Worm (Caenorhabditis elegans) whole organism, young adult: ENCODE data around the gene R148.5.

Source experiments
- B0261.1 ChIP-seq: sonication (generic microtip); optimal IDR thresholded peaks from 2 replicates; lab custom pipeline; 2016; ENCODE audit warnings: mild to moderate bottlenecking, missing genetic modification characterization, moderate library complexity, missing compliant biosample characterization
- C06A6.2 ChIP-seq: fragments of 200-800 bp; sonication (Bioruptor generic); conservative IDR thresholded peaks from 2 replicates; pipeline ENCODE4 v1.3.6; 2022; ENCODE audit warnings: missing genetic modification characterization, missing compliant biosample characterization
- C17E4.6 ChIP-seq: fragments of 200-800 bp; sonication (Bioruptor generic); IDR thresholded peaks from 2 replicates; pipeline ENCODE4 v1.3.6; 2022; ENCODE audit warnings: missing genetic modification reagents, missing genetic modification characterization, missing compliant biosample characterization
- F23B12.7 ChIP-seq: sonication (generic microtip); optimal IDR thresholded peaks from 2 replicates; lab custom pipeline; 2017; ENCODE audit warnings: missing genetic modification characterization, mild to moderate bottlenecking, missing compliant biosample characterization, antibody characterized with exemption, moderate library complexity; ENCODE audit not compliant: insufficient read depth
- F49E8.2 ChIP-seq: sonication (generic microtip); optimal IDR thresholded peaks from 3 replicates; lab custom pipeline; 2017; ENCODE audit warnings: missing genetic modification characterization, mild to moderate bottlenecking, missing compliant biosample characterization, antibody characterized with exemption, moderate library complexity; ENCODE audit not compliant: insufficient read depth
- K12H6.12 ChIP-seq: fragments of 200-800 bp; sonication (Bioruptor generic); optimal IDR thresholded peaks from 2 replicates; lab custom pipeline; 2018; ENCODE audit warnings: mild to moderate bottlenecking, missing genetic modification characterization, missing compliant biosample characterization
- T07F8.4 ChIP-seq: sonication (generic microtip); optimal IDR thresholded peaks from 2 replicates; lab custom pipeline; 2016; ENCODE audit warnings: mild to moderate bottlenecking, missing genetic modification characterization, moderate library complexity, missing compliant biosample characterization
- Y79H2A.3 ChIP-seq: fragments of 200-800 bp; sonication (Bioruptor generic); conservative IDR thresholded peaks from 2 replicates; pipeline ENCODE4 v1.3.6; 2022; ENCODE audit warnings: missing genetic modification reagents, missing genetic modification characterization, missing compliant biosample characterization
- Y95B8A.8 ChIP-seq: fragments of 200-800 bp; sonication (Bioruptor generic); IDR thresholded peaks from 2 replicates; pipeline ENCODE4 v1.3.6; 2022; ENCODE audit warnings: missing genetic modification reagents, missing genetic modification characterization, missing compliant biosample characterization
- ama-1 ChIP-seq, 3 experiments: fragments of 150-350 bp in 1 of 3; sonication (generic microtip) in 2 of 3; optimal IDR thresholded peaks; 2 replicates each; lab custom pipeline; 2014 to 2018; ENCODE audit warnings: missing biosample characterization in 2 of 3, missing genetic modification characterization in 2 of 3, missing genetic modification reagents in 2 of 3
- aptf-3 ChIP-seq: fragments of 200-800 bp; sonication (Bioruptor generic); IDR thresholded peaks from 2 replicates; pipeline ENCODE4 v1.3.6; 2022; ENCODE audit warnings: missing genetic modification characterization, missing compliant biosample characterization
- attf-3 ChIP-seq: fragments of 200-800 bp; sonication (Bioruptor generic); conservative IDR thresholded peaks from 2 replicates; pipeline ENCODE4 v1.3.6; 2022; ENCODE audit warnings: missing genetic modification reagents, missing genetic modification characterization, missing compliant biosample characterization
- ceh-100 ChIP-seq: fragments of 200-800 bp; sonication (Bioruptor generic); IDR thresholded peaks from 2 replicates; pipeline ENCODE4 v1.3.6; 2022; ENCODE audit warnings: missing genetic modification reagents, missing genetic modification characterization, missing compliant biosample characterization
- ceh-27 ChIP-seq: fragments of 200-800 bp; sonication (Bioruptor generic); optimal IDR thresholded peaks from 2 replicates; lab custom pipeline; 2018; ENCODE audit warnings: mild to moderate bottlenecking, missing genetic modification characterization, moderate library complexity, missing compliant biosample characterization
- ceh-79 ChIP-seq: sonication (generic microtip); optimal IDR thresholded peaks from 2 replicates; lab custom pipeline; 2017; ENCODE audit warnings: mild to moderate bottlenecking, missing genetic modification characterization, missing compliant biosample characterization
- chd-7 ChIP-seq: sonication (generic microtip); optimal IDR thresholded peaks from 2 replicates; lab custom pipeline; 2016; ENCODE audit warnings: mild to moderate bottlenecking, missing genetic modification characterization, moderate library complexity, missing compliant biosample characterization
- dox-1 ChIP-seq: fragments of 200-800 bp; sonication (Bioruptor generic); IDR thresholded peaks from 2 replicates; pipeline ENCODE4 v1.3.6; 2022; ENCODE audit warnings: missing genetic modification reagents, missing genetic modification characterization, missing compliant biosample characterization
- egrh-3 ChIP-seq: fragments of 200-800 bp; sonication (Bioruptor generic); IDR thresholded peaks from 2 replicates; pipeline ENCODE4 v1.3.6; 2022; ENCODE audit warnings: missing genetic modification reagents, missing genetic modification characterization, missing compliant biosample characterization
- ets-4 ChIP-seq: fragments of 200-800 bp; sonication (Bioruptor generic); optimal IDR thresholded peaks from 2 replicates; lab custom pipeline; 2018; ENCODE audit warnings: mild to moderate bottlenecking, missing genetic modification characterization, missing compliant biosample characterization
- him-1 ChIP-seq: sonication (generic microtip); optimal IDR thresholded peaks from 2 replicates; lab custom pipeline; 2016; ENCODE audit warnings: missing genotype, missing genetic modification reagents, missing genetic modification characterization, missing compliant biosample characterization
- hlh-26 ChIP-seq: fragments of 200-800 bp; sonication (Bioruptor generic); conservative IDR thresholded peaks from 2 replicates; pipeline ENCODE4 v1.3.6; 2022; ENCODE audit warnings: missing genetic modification reagents, missing genetic modification characterization, missing compliant biosample characterization
- hmg-1.2 ChIP-seq: fragments of 200-800 bp; sonication (Bioruptor generic); IDR thresholded peaks from 2 replicates; pipeline ENCODE4 v1.3.6; 2022; ENCODE audit warnings: missing genetic modification reagents, missing genetic modification characterization, missing compliant biosample characterization
- hmg-20 ChIP-seq: fragments of 200-800 bp; sonication (Bioruptor generic); IDR thresholded peaks from 2 replicates; pipeline ENCODE4 v1.3.6; 2022; ENCODE audit warnings: missing genetic modification reagents, missing genetic modification characterization, missing compliant biosample characterization
- hrde-1 ChIP-seq: sonication (generic microtip); optimal IDR thresholded peaks from 2 replicates; lab custom pipeline; 2016; ENCODE audit warnings: missing genetic modification characterization, mild to moderate bottlenecking, missing compliant biosample characterization, moderate library complexity, missing genotype, missing genetic modification reagents, borderline replicate concordance
- hsf-1 ChIP-seq: fragments of 200-800 bp; sonication (Bioruptor generic); IDR thresholded peaks from 2 replicates; pipeline ENCODE4 v1.3.6; 2022; ENCODE audit warnings: missing genetic modification reagents, missing genetic modification characterization, missing compliant biosample characterization
- lin-26 ChIP-seq: fragments of 200-800 bp; sonication (Bioruptor generic); IDR thresholded peaks from 2 replicates; pipeline ENCODE4 v1.3.6; 2022; ENCODE audit warnings: missing genetic modification reagents, missing genetic modification characterization, missing compliant biosample characterization
- lin-40 ChIP-seq: sonication (generic microtip); optimal IDR thresholded peaks from 2 replicates; lab custom pipeline; 2016; ENCODE audit warnings: missing genetic modification characterization, mild to moderate bottlenecking, missing compliant biosample characterization, missing genotype, missing genetic modification reagents
- mxl-1 ChIP-seq: sonication (generic microtip); optimal IDR thresholded peaks from 2 replicates; lab custom pipeline; 2016; ENCODE audit warnings: missing genetic modification characterization, missing compliant biosample characterization
- nhr-179 ChIP-seq: sonication (generic microtip); optimal IDR thresholded peaks from 2 replicates; lab custom pipeline; 2016; ENCODE audit warnings: mild to moderate bottlenecking, missing genetic modification characterization, missing compliant biosample characterization
- pha-4 ChIP-seq: fragments of 150-350 bp; sonication (generic microtip); optimal IDR thresholded peaks from 2 replicates; lab custom pipeline; 2014; ENCODE audit warnings: missing biosample characterization, missing genetic modification reagents, missing genetic modification characterization
- rec-8 ChIP-seq, 2 experiments: sonication (generic microtip); optimal IDR thresholded peaks; 2 replicates each; lab custom pipeline; 2016; ENCODE audit warnings: mild to moderate bottlenecking in 2 of 2, missing genetic modification characterization in 2 of 2, missing genetic modification reagents in 2 of 2, missing genotype in 2 of 2, missing biosample characterization in 1 of 2, missing compliant biosample characterization in 1 of 2, moderate library complexity in 1 of 2
- repo-1 ChIP-seq: sonication (generic microtip); optimal IDR thresholded peaks from 2 replicates; lab custom pipeline; 2017; ENCODE audit warnings: mild to moderate bottlenecking, missing genetic modification characterization, missing compliant biosample characterization
- rpc-1 ChIP-seq, 2 experiments: fragments of 150-350 bp in 1 of 2; sonication (generic microtip) in 1 of 2; optimal IDR thresholded peaks; 2 replicates each; lab custom pipeline; 2014 to 2018; ENCODE audit warnings: missing biosample characterization in 1 of 2, missing genetic modification characterization in 1 of 2, missing genetic modification reagents in 1 of 2, missing genotype in 1 of 2
- sea-2 ChIP-seq: fragments of 200-800 bp; sonication (Bioruptor generic); IDR thresholded peaks from 2 replicates; pipeline ENCODE4 v1.3.6; 2022; ENCODE audit warnings: missing genetic modification characterization, missing compliant biosample characterization
- snpc-3.4 ChIP-seq: sonication (generic microtip); optimal IDR thresholded peaks from 2 replicates; lab custom pipeline; 2017; ENCODE audit warnings: missing genetic modification characterization, mild to moderate bottlenecking, missing compliant biosample characterization, antibody characterized with exemption, moderate library complexity, missing genotype, missing genetic modification reagents
- snpc-4 ChIP-seq, 5 experiments: fragments of 150-350 bp in 1 of 5; sonication (generic microtip) in 4 of 5; optimal IDR thresholded peaks; 2 replicates each; lab custom pipeline; 2014 to 2018; ENCODE audit warnings: missing genetic modification characterization in 5 of 5, missing biosample characterization in 3 of 5, antibody characterized with exemption in 2 of 5, mild to moderate bottlenecking in 2 of 5, missing compliant biosample characterization in 2 of 5, missing genotype in 2 of 5, moderate library complexity in 2 of 5, missing genetic modification reagents in 1 of 5
- tbp1 ChIP-seq: fragments of 200-800 bp; sonication (Bioruptor generic); optimal IDR thresholded peaks from 2 replicates; lab custom pipeline; 2018; ENCODE audit warnings: mild to moderate bottlenecking, missing genetic modification characterization, missing compliant biosample characterization
- tlf-1 ChIP-seq: fragments of 200-800 bp; sonication (Bioruptor generic); optimal IDR thresholded peaks from 2 replicates; lab custom pipeline; 2018; ENCODE audit warnings: mild to moderate bottlenecking, missing genetic modification characterization, missing compliant biosample characterization
- unc-130 ChIP-seq: sonication (generic microtip); optimal IDR thresholded peaks from 2 replicates; lab custom pipeline; 2016; ENCODE audit warnings: missing genetic modification reagents, missing genetic modification characterization, missing compliant biosample characterization
- zim-3 ChIP-seq: sonication (generic microtip); optimal IDR thresholded peaks from 2 replicates; lab custom pipeline; 2017; ENCODE audit warnings: mild to moderate bottlenecking, missing genetic modification characterization, moderate library complexity, missing compliant biosample characterization
- ztf-18 ChIP-seq: sonication (generic microtip); optimal IDR thresholded peaks from 2 replicates; lab custom pipeline; 2016; ENCODE audit warnings: missing genotype, mild to moderate bottlenecking, missing genetic modification characterization, missing compliant biosample characterization

The R148.5 gene

ce11 chrIII:3188564-3188963, 23.1 kb downstream of the R148.5 start:
- TF ChIP-seq ceh-79 (tag; lab: Kevin White, UChicago) = no peak
- no peak for TF ChIP-seq hmg-20
- no peak for TF ChIP-seq egrh-3 (GFP tag; lab: Robert Waterston, UW)
- TF ChIP-seq tlf-1 (GFP tag; lab: Kevin White, UChicago) = no peak
- no peak for TF ChIP-seq pha-4 (tag; lab: Kevin White, UChicago)
- peak; percentile 80 for TF ChIP-seq tbp1 (GFP tag; lab: Kevin White, UChicago)
- TF ChIP-seq C06A6.2 (GFP tag; lab: Robert Waterston, UW) = no peak
- no peak for TF ChIP-seq F23B12.7 (tag; lab: Kevin White, UChicago)
- no peak for TF ChIP-seq ceh-27 (GFP tag; lab: Kevin White, UChicago)
- no peak for TF ChIP-seq F49E8.2 (tag; lab: Kevin White, UChicago)
- TF ChIP-seq nhr-179 (tag; lab: Kevin White, UChicago) = no peak
- TF ChIP-seq snpc-4 (GFP tag; optimal IDR thresholded peaks at IDR 0.05; lab: Kevin White, UChicago) = no peak
- no peak for TF ChIP-seq snpc-4 (tag; optimal IDR thresholded peaks at IDR 0.05; lab: Kevin White, UChicago)
- TF ChIP-seq chd-7 (tag; lab: Kevin White, UChicago) = no peak
- peak; percentile 54 for TF ChIP-seq B0261.1 (tag; lab: Kevin White, UChicago)
- no peak for TF ChIP-seq him-1
- TF ChIP-seq K12H6.12 (tag; lab: Kevin White, UChicago) = no peak
- no peak for TF ChIP-seq snpc-3.4 (tag; lab: Kevin White, UChicago)
- no peak for TF ChIP-seq attf-3
- peak; percentile 36 for TF ChIP-seq rpc-1 (optimal IDR thresholded peaks at IDR 0.05; lab: Kevin White, UChicago)
- TF ChIP-seq rpc-1 (tag; optimal IDR thresholded peaks at IDR 0.05; lab: Kevin White, UChicago) = peak; percentile 66

DNA sequence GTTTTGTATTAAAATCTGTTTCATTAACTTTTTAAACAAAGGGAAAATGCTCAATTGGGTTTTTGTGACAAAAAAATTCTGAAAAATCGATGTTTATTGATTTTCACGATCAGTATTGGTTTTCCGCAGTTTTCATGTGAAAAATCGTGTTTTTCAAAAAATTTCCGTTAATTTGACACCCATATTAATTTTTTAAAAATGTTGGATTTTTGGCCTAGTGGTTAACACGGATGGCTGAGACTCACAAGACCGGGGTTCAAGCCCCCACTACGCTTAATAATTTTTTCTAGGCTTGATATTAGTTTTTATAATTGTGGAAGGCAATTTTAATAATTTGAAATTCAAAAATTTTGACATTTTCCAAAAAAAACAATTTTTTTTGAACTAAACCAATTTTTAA, 25.2 kb downstream of the R148.5 start:
- TF ChIP-seq rpc-1 (optimal IDR thresholded peaks at IDR 0.05; lab: Kevin White, UChicago) (peak; percentile 25), rpc-1 (tag; optimal IDR thresholded peaks at IDR 0.05; lab: Kevin White, UChicago) (peak; percentile 58), tbp1 (GFP tag; lab: Kevin White, UChicago) (peak; percentile 78), B0261.1 (tag; lab: Kevin White, UChicago) (peak; percentile 46), Y95B8A.8 (GFP tag; lab: Robert Waterston, UW) (no peak)

DNA sequence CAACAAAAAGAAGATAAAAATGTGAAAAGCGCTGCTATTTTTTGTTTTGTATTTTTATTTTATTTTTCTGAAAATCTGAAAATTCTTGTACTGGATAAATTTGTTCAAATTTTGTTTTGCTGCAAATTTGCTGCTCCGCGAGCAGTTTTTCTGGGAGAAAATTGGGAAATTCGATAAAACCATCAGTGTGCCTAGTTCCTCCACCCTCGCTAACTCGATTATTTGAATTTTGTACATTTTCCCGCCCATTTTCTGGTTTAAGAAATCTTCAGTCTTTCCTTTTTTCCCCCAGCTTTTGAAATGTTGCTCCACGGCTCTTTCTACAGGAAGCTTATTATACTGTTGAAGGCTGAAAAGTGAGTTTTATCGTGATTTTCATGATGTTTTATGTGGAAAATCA, 25.8 kb downstream of the R148.5 start, which contains the start of gene R148.8:
TSS of gene R148.8 (plus strand) at position 301 of the 400 bp plus-strand sequence.
- no peak for TF ChIP-seq hlh-26 (GFP tag; lab: Robert Waterston, UW)
- no peak for TF ChIP-seq ceh-100 (GFP tag; lab: Robert Waterston, UW)

DNA sequence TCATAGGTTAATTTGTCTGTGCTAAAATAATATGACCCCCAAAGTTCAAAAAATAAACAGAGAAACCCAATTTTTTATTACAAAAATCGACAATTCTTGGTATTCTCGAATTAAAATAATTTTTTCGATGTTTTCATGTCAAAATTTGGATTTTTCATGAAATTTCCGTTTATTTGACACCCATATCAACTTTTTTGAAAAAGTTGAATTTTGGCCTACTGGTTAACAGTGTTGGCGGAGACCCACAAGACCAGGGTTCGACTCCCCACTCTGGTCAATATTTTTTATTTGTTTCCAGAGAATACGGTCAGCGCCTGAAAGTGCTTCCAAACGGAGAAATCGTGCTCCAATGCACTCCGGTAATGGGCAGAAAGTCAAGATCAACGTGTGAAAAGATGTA, 26.3 kb downstream of the R148.5 start:
- TF ChIP-seq repo-1 (no peak), lin-26 (GFP tag; lab: Robert Waterston, UW) (peak; percentile 33; the same call in 1 of the 2 replicates), Y79H2A.3 (GFP tag; lab: Robert Waterston, UW) (no peak), C17E4.6 (GFP tag; lab: Robert Waterston, UW) (no peak), rec-8 (tag; optimal IDR thresholded peaks at IDR 0.05; lab: Kevin White, UChicago) (peak in 1 of 2 experiments; percentile 34), hrde-1 (tag; lab: Kevin White, UChicago) (no peak), lin-40 (tag; lab: Kevin White, UChicago) (no peak), hsf-1 (GFP tag; lab: Robert Waterston, UW) (no peak), dox-1 (no peak), aptf-3 (GFP tag; lab: Robert Waterston, UW) (no peak), mxl-1 (no peak), T07F8.4 (tag; lab: Kevin White, UChicago) (no peak), hmg-1.2 (0 out of 2 replicates have a peak, but pooled peaks have one; percentile 19), ztf-18 (tag; lab: Kevin White, UChicago) (no peak), ama-1 (optimal IDR thresholded peaks at IDR 0.05; lab: Kevin White, UChicago) (no peak), ama-1 (GFP tag; optimal IDR thresholded peaks at IDR 0.05; lab: Kevin White, UChicago) (no peak), ets-4 (no peak), unc-130 (GFP tag; lab: Kevin White, UChicago) (no peak), B0261.1 (tag; lab: Kevin White, UChicago) (peak; percentile 63), zim-3 (tag; lab: Kevin White, UChicago) (no peak), sea-2 (GFP tag; lab: Robert Waterston, UW) (no peak), tbp1 (GFP tag; lab: Kevin White, UChicago) (peak; percentile 83)
